Fruit fly (Drosophila melanogaster): ENCODE results near the gene CG33303.

The CG33303 gene

DNA sequence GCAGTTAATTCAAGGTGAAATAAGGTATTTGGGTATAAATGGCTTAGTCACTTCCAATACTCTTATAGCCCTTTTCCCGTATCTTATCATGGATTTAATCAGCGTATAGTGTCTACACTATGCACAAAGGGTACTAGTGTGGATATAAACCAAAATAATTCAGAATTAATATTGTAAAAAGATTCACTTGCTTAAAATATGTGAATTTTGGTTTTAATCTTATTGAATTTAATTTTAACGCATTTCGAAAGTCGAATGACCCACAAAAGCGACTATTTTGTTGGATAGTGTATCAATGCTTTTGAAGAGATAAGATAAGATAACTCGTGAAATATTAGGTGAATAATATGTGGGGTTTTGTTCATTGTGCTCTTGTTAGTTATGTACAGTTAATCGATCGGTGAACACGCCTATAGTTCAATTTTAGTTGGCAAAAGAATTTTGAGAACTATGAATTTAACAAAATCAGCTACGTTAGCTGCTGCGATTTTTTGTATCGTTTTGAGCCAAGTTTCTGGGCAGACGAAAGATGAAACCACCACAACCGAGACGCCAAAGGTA, 6.4 kb upstream of the CG33303 start, which contains the start of gene CG5096:
TSS of gene CG5096 (plus strand) at position 374 of the 561 bp plus-strand sequence.
- TF ChIP-seq rn (GFP tag; IDR thresholded peaks at IDR 0.05) (no peak), gl (tag; optimal IDR thresholded peaks at IDR 0.05) (no peak), CG17806 (tag; optimal IDR thresholded peaks at IDR 0.05) (peak; percentile 60), CG15710 (tag; optimal IDR thresholded peaks at IDR 0.05) (peak; percentile 53), CG4496 (GFP tag; IDR thresholded peaks at IDR 0.05) (peak; percentile 72), CG14655 (GFP tag; optimal IDR thresholded peaks at IDR 0.05) (no peak), CG34367 (tag; optimal IDR thresholded peaks at IDR 0.05) (peak; percentile 3), EcR (GFP tag; optimal IDR thresholded peaks at IDR 0.05) (no peak), fd96Ca (GFP tag; IDR thresholded peaks at IDR 0.05) (no peak), CG32121 (GFP tag; IDR thresholded peaks at IDR 0.05) (peak; percentile 41; the same call in 1 of the 2 replicates), Snoo (tag; optimal IDR thresholded peaks at IDR 0.05) (peak; percentile 54), Ets98B (GFP tag; IDR thresholded peaks at IDR 0.05) (peak; percentile 37), CG8159 (tag; optimal IDR thresholded peaks at IDR 0.05) (no peak), CG9948 (tag; optimal IDR thresholded peaks at IDR 0.05) (peak; percentile 32), Pif1A (GFP tag; optimal IDR thresholded peaks at IDR 0.05) (no peak)

DNA sequence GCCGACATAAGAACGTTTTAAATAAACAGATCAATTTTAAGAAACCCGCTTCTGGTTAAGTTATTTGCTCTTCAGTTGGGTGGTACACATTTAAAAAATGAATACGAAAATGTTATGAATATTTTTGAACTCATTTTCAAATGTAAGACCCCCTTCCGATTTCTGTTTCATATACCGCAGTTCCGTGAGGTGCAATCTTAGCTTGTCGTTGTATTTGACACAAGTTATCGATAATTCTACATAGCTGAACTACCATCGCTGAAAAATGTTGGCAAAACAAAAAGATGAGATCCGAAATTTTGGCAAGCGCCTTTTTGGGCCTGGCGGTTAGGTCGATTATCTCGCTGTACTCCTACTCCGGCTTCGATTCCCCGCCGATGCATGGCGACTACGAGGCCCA, 4.3 kb upstream of the CG33303 start, which contains the start of gene gny:
TSS of gene gny (plus strand) at position 239 of the 400 bp plus-strand sequence.
- no peak for TF ChIP-seq rn (GFP tag; IDR thresholded peaks at IDR 0.05)
- no peak for TF ChIP-seq CG32121 (GFP tag; IDR thresholded peaks at IDR 0.05)
- no peak for TF ChIP-seq CG9948 (tag; optimal IDR thresholded peaks at IDR 0.05)

DNA sequence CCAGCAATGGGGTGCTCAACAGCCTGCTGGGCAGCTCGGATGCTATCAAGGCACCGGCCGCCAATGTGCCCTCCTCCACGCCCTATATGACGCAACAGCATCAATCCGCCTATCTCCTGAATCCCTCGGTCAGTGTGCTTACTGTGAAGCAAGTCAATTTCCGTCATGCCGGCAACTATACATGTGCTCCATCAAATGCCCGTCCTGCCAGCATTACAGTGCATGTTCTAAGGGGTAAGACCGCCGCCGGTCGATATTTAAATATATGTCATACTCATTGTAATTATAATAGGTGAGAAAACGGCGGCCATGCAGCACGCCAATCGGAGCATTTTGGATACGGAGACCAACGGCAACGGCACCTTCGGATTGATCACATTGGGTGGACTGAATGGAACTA, 3.1 kb upstream of the CG33303 start:
- TF ChIP-seq EcR (GFP tag; optimal IDR thresholded peaks at IDR 0.05) (no peak), D1 (tag; optimal IDR thresholded peaks at IDR 0.05) (no peak), CG10348 (GFP tag; IDR thresholded peaks at IDR 0.05) (no peak), gl (tag; optimal IDR thresholded peaks at IDR 0.05) (no peak), CG14655 (GFP tag; optimal IDR thresholded peaks at IDR 0.05) (no peak), Snoo (tag; optimal IDR thresholded peaks at IDR 0.05) (no peak), CG8159 (tag; optimal IDR thresholded peaks at IDR 0.05) (no peak), Pif1B (GFP tag; optimal IDR thresholded peaks at IDR 0.05) (no peak), CG17806 (tag; optimal IDR thresholded peaks at IDR 0.05) (no peak), CG9948 (tag; optimal IDR thresholded peaks at IDR 0.05) (no peak), rn (GFP tag; IDR thresholded peaks at IDR 0.05) (no peak), CG15710 (tag; optimal IDR thresholded peaks at IDR 0.05) (no peak)

DNA sequence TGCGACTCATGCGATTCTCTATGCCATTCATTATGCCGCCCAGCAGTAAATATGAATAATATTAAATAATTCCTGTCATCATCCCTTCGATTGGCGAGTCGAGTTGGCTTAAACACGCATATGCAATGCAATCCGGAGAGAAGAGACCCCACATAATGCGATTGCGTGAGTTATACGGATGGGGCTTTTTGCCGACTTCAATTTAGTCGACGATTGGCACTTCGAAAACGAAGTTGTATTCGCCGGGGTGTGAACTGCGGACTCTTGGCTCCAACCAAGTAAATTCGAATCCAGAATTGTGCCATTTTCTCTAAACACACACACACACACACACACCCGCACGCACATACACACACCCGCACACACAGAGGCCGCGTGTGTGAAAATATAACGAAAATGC, 719 bp upstream of the CG33303 start:
- TF ChIP-seq CG8301 (tag; optimal IDR thresholded peaks at IDR 0.05) (no peak), CG17806 (tag; optimal IDR thresholded peaks at IDR 0.05) (no peak), CG14655 (GFP tag; optimal IDR thresholded peaks at IDR 0.05) (no peak), fd96Ca (GFP tag; IDR thresholded peaks at IDR 0.05) (no peak), EcR (GFP tag; optimal IDR thresholded peaks at IDR 0.05) (no peak), CG8159 (tag; optimal IDR thresholded peaks at IDR 0.05) (no peak), CG13204 (GFP tag; optimal IDR thresholded peaks at IDR 0.05) (no peak)

DNA sequence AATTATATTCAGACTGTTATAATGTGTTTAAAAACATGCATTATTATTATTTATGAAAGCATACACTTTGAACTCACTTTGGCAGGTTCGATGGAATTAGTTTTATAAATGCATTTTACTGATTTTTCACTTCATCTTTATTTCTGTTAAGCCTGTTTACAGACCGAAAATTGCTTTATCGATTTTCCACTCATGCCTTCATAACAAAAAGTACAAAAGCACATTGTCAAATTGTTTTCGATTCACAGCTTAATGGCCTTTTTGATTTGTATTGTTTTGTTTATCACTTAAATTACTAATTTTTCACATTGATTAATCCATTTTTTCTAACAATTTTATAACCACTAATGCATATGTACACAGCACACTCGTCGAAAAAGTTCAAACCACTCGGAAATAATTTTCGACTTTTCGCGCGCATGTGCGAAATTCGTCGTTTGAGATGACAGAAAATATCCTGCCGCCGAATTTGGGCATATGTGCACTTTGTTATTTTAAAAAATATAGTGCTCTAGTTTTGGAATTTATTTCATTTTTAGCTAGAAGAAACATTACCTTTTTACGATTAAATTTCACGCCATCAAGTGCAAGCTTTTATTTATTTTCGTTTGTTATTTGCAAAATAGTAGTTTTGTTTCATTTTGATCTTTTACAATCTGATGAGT, 1.8 kb downstream of the CG33303 start, which contains the start of gene rho-5:
TSS of gene rho-5 (minus strand) at position 296 of the 665 bp plus-strand sequence.
- TF ChIP-seq CG8159 (tag; optimal IDR thresholded peaks at IDR 0.05) (no peak), CG14655 (GFP tag; optimal IDR thresholded peaks at IDR 0.05) (no peak), CG12605 (GFP tag; IDR thresholded peaks at IDR 0.05) (no peak)

DNA sequence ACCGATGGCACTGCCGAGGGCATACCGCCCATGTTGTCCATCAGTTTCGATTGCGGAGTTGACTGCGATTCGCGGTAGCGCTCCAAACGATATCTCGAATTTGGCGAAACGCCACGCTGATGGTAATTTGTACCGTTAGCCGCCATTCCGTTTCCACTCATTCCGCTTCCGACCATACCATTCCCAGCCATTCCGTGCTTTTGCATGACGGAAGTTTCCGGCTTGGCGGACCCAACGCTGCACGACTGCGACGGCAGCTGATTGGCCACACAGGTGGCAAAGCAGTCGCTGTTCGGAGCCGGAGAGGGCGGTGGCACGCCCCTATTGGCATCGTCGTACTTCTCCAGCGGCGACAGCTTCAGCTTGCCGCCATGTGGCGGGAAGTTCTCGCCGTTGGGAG, 3.3 kb downstream of the CG33303 start:
- TF ChIP-seq Ets98B (GFP tag; IDR thresholded peaks at IDR 0.05) (no peak), CG8301 (tag; optimal IDR thresholded peaks at IDR 0.05) (no peak), CG13204 (GFP tag; optimal IDR thresholded peaks at IDR 0.05) (no peak), CG15710 (tag; optimal IDR thresholded peaks at IDR 0.05) (no peak), Pif1B (GFP tag; optimal IDR thresholded peaks at IDR 0.05) (no peak), Snoo (tag; optimal IDR thresholded peaks at IDR 0.05) (no peak), EcR (GFP tag; optimal IDR thresholded peaks at IDR 0.05) (no peak), fd96Ca (GFP tag; IDR thresholded peaks at IDR 0.05) (no peak), gl (tag; optimal IDR thresholded peaks at IDR 0.05) (no peak)

DNA sequence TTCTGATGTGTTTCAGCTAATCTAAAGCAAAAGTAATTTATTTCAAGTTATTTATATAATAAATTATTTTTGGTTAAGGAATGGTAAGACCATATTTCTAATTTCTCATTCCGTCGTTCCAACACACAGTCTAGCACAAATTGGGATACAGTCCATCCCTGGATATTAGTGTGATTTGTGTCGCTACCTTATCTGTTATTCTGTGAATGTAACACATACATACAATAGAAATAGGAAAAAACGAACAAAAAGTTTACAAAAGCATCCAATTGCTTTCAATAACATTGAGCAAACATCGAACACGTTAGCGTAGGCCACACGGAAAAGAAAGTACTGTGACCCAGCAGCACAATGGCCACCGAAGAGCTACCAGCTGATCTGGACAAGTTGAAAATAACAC, 9.0 kb downstream of the CG33303 start, which contains the start of gene CG5056:
TSS of gene CG5056 (plus strand) at position 168 of the 400 bp plus-strand sequence.
- TF ChIP-seq CG9948 (tag; optimal IDR thresholded peaks at IDR 0.05): peak; percentile 30
- TF ChIP-seq Ets98B (GFP tag; IDR thresholded peaks at IDR 0.05): peak; percentile 29; the same call in 1 of the 2 replicates
- no peak for TF ChIP-seq fd96Ca (GFP tag; IDR thresholded peaks at IDR 0.05)
- TF ChIP-seq CG17806 (tag; optimal IDR thresholded peaks at IDR 0.05): peak; percentile 6
- TF ChIP-seq gl (tag; optimal IDR thresholded peaks at IDR 0.05): peak; percentile 57
- TF ChIP-seq rn (GFP tag; IDR thresholded peaks at IDR 0.05): no peak
- TF ChIP-seq CG4496 (GFP tag; IDR thresholded peaks at IDR 0.05): no peak
- no peak for TF ChIP-seq CG10348 (GFP tag; IDR thresholded peaks at IDR 0.05)
- peak; percentile 41; the same call in 1 of the 2 replicates for TF ChIP-seq CG32121 (GFP tag; IDR thresholded peaks at IDR 0.05)
- peak; percentile 40 for TF ChIP-seq CG15710 (tag; optimal IDR thresholded peaks at IDR 0.05)
- TF ChIP-seq CG8159 (tag; optimal IDR thresholded peaks at IDR 0.05): no peak
- TF ChIP-seq Snoo (tag; optimal IDR thresholded peaks at IDR 0.05): peak; percentile 2
- no peak for TF ChIP-seq Pif1A (GFP tag; optimal IDR thresholded peaks at IDR 0.05)
- TF ChIP-seq EcR (GFP tag; optimal IDR thresholded peaks at IDR 0.05): no peak
- no peak for TF ChIP-seq CG14655 (GFP tag; optimal IDR thresholded peaks at IDR 0.05)
- TF ChIP-seq CG34367 (tag; optimal IDR thresholded peaks at IDR 0.05): peak; percentile 32
- TF ChIP-seq CG8301 (tag; optimal IDR thresholded peaks at IDR 0.05): no peak
- no peak for TF ChIP-seq CG13204 (GFP tag; optimal IDR thresholded peaks at IDR 0.05)
- TF ChIP-seq CG12605 (GFP tag; IDR thresholded peaks at IDR 0.05): peak; percentile 11; the same call in 1 of the 2 replicates
- no peak for TF ChIP-seq D1 (tag; optimal IDR thresholded peaks at IDR 0.05)
- TF ChIP-seq Pif1B (GFP tag; optimal IDR thresholded peaks at IDR 0.05): no peak

Measured in whole organism, pupa.